Fruit fly (Drosophila melanogaster): ENCODE results near the gene ND-13B.

The ND-13B gene

dm6 chr3L:10664511-10665062 is 29.3 kb downstream of the ND-13B start, which contains the start of gene simj (continued):
- no peak for TF ChIP-seq CG13123 (GFP tag; optimal IDR thresholded peaks at IDR 0.05)
- peak; percentile 0 for TF ChIP-seq CG7745 (tag; optimal IDR thresholded peaks at IDR 0.05)
- TF ChIP-seq Hmr (GFP tag; optimal IDR thresholded peaks at IDR 0.05), result peak; percentile 68
- no peak for TF ChIP-seq fru (optimal IDR thresholded peaks at IDR 0.05)
- peak; percentile 61 for TF ChIP-seq gcm2 (GFP tag; optimal IDR thresholded peaks at IDR 0.05)
- TF ChIP-seq CG7928 (GFP tag; optimal IDR thresholded peaks at IDR 0.05), result no peak
- TF ChIP-seq Pdp1 (GFP tag; optimal IDR thresholded peaks at IDR 0.05), result peak; percentile 38 to 55
- TF ChIP-seq CG11560 (tag; IDR thresholded peaks at IDR 0.05), result no peak
- no peak for TF ChIP-seq ttk (GFP tag; IDR thresholded peaks at IDR 0.05)
- TF ChIP-seq usp (GFP tag; optimal IDR thresholded peaks at IDR 0.05), result no peak
- TF ChIP-seq CG15073 (GFP tag; optimal IDR thresholded peaks at IDR 0.05), result no peak
- peak; percentile 46 for TF ChIP-seq CG12219 (GFP tag; optimal IDR thresholded peaks at IDR 0.05)
- TF ChIP-seq sna (GFP tag; IDR thresholded peaks at IDR 0.05; ENCODE audit: partially characterized antibody), result peak; percentile 81
- TF ChIP-seq CG2199 (GFP tag; IDR thresholded peaks at IDR 0.05), result 0 out of 3 replicates have a peak, but pooled peaks have one; percentile 10
- peak; percentile 81 for TF ChIP-seq CG8924 (tag; optimal IDR thresholded peaks at IDR 0.05)
- TF ChIP-seq tap (tag; optimal IDR thresholded peaks at IDR 0.05), result no peak
- peak; percentile 65 for TF ChIP-seq CG2116 (GFP tag; optimal IDR thresholded peaks at IDR 0.05)
- no peak for TF ChIP-seq pnt (GFP tag; optimal IDR thresholded peaks at IDR 0.05)
- TF ChIP-seq CG4707 (GFP tag; optimal IDR thresholded peaks at IDR 0.05), result peak; percentile 63
- no peak for TF ChIP-seq CG11085 (GFP tag; IDR thresholded peaks at IDR 0.05)
- peak; percentile 68 for TF ChIP-seq grn (GFP tag; optimal IDR thresholded peaks at IDR 0.05)
- TF ChIP-seq lmd (GFP tag; IDR thresholded peaks at IDR 0.05), result no peak
- no peak for TF ChIP-seq cas (GFP tag; IDR thresholded peaks at IDR 0.05)
- TF ChIP-seq CG6272 (GFP tag; IDR thresholded peaks at IDR 0.05), result peak; percentile 46
- TF ChIP-seq mirr (GFP tag; optimal IDR thresholded peaks at IDR 0.05), result peak; percentile 83
- TF ChIP-seq CG18011 (GFP tag; optimal IDR thresholded peaks at IDR 0.05), result no peak
- TF ChIP-seq NC2β (GFP tag; optimal IDR thresholded peaks at IDR 0.05), result peak; percentile 52
- no peak for TF ChIP-seq CG5953 (GFP tag; IDR thresholded peaks at IDR 0.05)
- TF ChIP-seq grau (tag; optimal IDR thresholded peaks at IDR 0.05), result peak; percentile 52
- no peak for TF ChIP-seq CG10431 (GFP tag; optimal IDR thresholded peaks at IDR 0.05)
- peak; percentile 7; the same call in 2 of the 3 replicates for TF ChIP-seq ken (GFP tag; IDR thresholded peaks at IDR 0.05)
- TF ChIP-seq emc (GFP tag; optimal IDR thresholded peaks at IDR 0.05), result no peak
- TF ChIP-seq insv (GFP tag; optimal IDR thresholded peaks at IDR 0.05), result peak in 1 of 2 experiments; percentile 60
- no peak for TF ChIP-seq CG4854 (GFP tag; optimal IDR thresholded peaks at IDR 0.05)
- no peak for TF ChIP-seq D19B (GFP tag; optimal IDR thresholded peaks at IDR 0.05)
- peak; percentile 46 for TF ChIP-seq jumu (GFP tag; optimal IDR thresholded peaks at IDR 0.05)
- TF ChIP-seq Ets97D (GFP tag; optimal IDR thresholded peaks at IDR 0.05), result peak; percentile 86
- no peak for TF ChIP-seq toy (GFP tag; IDR thresholded peaks at IDR 0.05)
- TF ChIP-seq NFAT (GFP tag; IDR thresholded peaks at IDR 0.05), result peak; percentile 68; the same call in 1 of the 2 replicates
- TF ChIP-seq CG9215 (GFP tag; IDR thresholded peaks at IDR 0.05), result no peak
- TF ChIP-seq gro (GFP tag; optimal IDR thresholded peaks at IDR 0.05), result peak; percentile 55
- TF ChIP-seq CG9932 (GFP tag; IDR thresholded peaks at IDR 0.05), result peak; percentile 71
- no peak for TF ChIP-seq CG14667 (GFP tag; IDR thresholded peaks at IDR 0.05)
- peak; percentile 83 for TF ChIP-seq CG16813 (GFP tag; IDR thresholded peaks at IDR 0.05; ENCODE audit: partially characterized antibody)
- no peak for TF ChIP-seq Mrtf (GFP tag; IDR thresholded peaks at IDR 0.05)
- TF ChIP-seq nerfin-2 (GFP tag; IDR thresholded peaks at IDR 0.05; ENCODE audit: partially characterized antibody), result peak; percentile 51
- TF ChIP-seq CG33213 (GFP tag; optimal IDR thresholded peaks at IDR 0.05), result peak; percentile 69
- TF ChIP-seq Antp (GFP tag; optimal IDR thresholded peaks at IDR 0.05), result no peak
- no peak for TF ChIP-seq peb (GFP tag; IDR thresholded peaks at IDR 0.05)
- peak; percentile 59 for TF ChIP-seq sd (tag; optimal IDR thresholded peaks at IDR 0.05)
- TF ChIP-seq lilli (GFP tag; optimal IDR thresholded peaks at IDR 0.05), result peak; percentile 66
- no peak for TF ChIP-seq Dfd (GFP tag; optimal IDR thresholded peaks at IDR 0.05)
